Fruit fly (Drosophila melanogaster) whole organism, embryonic: ENCODE measurements around the gene CG34267.

Source experiments
- Asciz ChIP-seq: fragments of 200-800 bp; sonication (Bioruptor generic); optimal IDR thresholded peaks from 2 replicates; lab custom pipeline; 2017; ENCODE audit warnings: missing biosample characterization, mild to moderate bottlenecking, missing genetic modification characterization, missing genetic modification reagents
- B-H1 ChIP-seq: fragments of 200-800 bp; sonication (Bioruptor generic); IDR thresholded peaks from 3 replicates; pipeline ENCODE4 v1.3.6; 2022; ENCODE audit warnings: missing biosample characterization, missing genetic modification characterization
- C15 ChIP-seq: fragments of 200-800 bp; sonication (Bioruptor generic); IDR thresholded peaks from 3 replicates; pipeline ENCODE4 v1.3.6; 2022; ENCODE audit warnings: missing biosample characterization, missing genetic modification characterization
- CG10431 ChIP-seq: fragments of 200-800 bp; sonication (Bioruptor generic); optimal IDR thresholded peaks from 3 replicates; lab custom pipeline; 2018; ENCODE audit warnings: missing biosample characterization, mild to moderate bottlenecking, missing genetic modification characterization
- CG10979 ChIP-seq: fragments of 200-800 bp; sonication (Bioruptor generic); optimal IDR thresholded peaks from 2 replicates; lab custom pipeline; 2018; ENCODE audit warnings: missing biosample characterization, mild to moderate bottlenecking, missing genetic modification characterization, moderate library complexity
- CG11696 ChIP-seq: fragments of 200-800 bp; sonication (Bioruptor generic); IDR thresholded peaks from 2 replicates; pipeline ENCODE4 v1.3.6; 2022; ENCODE audit warnings: missing biosample characterization, missing genetic modification characterization
- CG12071 ChIP-seq: fragments of 200-800 bp; sonication (Bioruptor generic); optimal IDR thresholded peaks from 3 replicates; lab custom pipeline; 2018; ENCODE audit warnings: missing biosample characterization, mild to moderate bottlenecking, missing genetic modification characterization
- CG12391 ChIP-seq: fragments of 200-800 bp; sonication (Bioruptor generic); optimal IDR thresholded peaks from 3 replicates; lab custom pipeline; 2018; ENCODE audit warnings: missing biosample characterization, mild to moderate bottlenecking, missing genetic modification characterization, moderate library complexity
- CG14667 ChIP-seq: fragments of 200-800 bp; sonication (Bioruptor generic); IDR thresholded peaks from 2 replicates; pipeline ENCODE4 v1.3.6; 2022; ENCODE audit warnings: missing biosample characterization, missing genetic modification characterization
- CG15514 ChIP-seq: fragments of 200-800 bp; sonication (Bioruptor generic); optimal IDR thresholded peaks from 3 replicates; lab custom pipeline; 2017; ENCODE audit warnings: missing biosample characterization, missing genetic modification characterization, mild to moderate bottlenecking, moderate library complexity, missing genetic modification reagents
- CG1647 ChIP-seq: fragments of 200-800 bp; sonication (Bioruptor generic); optimal IDR thresholded peaks from 3 replicates; lab custom pipeline; 2016; ENCODE audit warnings: missing biosample characterization, missing genetic modification characterization
- CG2199 ChIP-seq: fragments of 200-800 bp; sonication (Bioruptor generic); IDR thresholded peaks from 3 replicates; pipeline ENCODE4 v1.3.6; 2022; ENCODE audit warnings: missing biosample characterization, missing genetic modification characterization
- CG31365 ChIP-seq: fragments of 200-800 bp; sonication (Bioruptor generic); optimal IDR thresholded peaks from 2 replicates; lab custom pipeline; 2018; ENCODE audit warnings: missing biosample characterization, mild to moderate bottlenecking, missing genetic modification characterization
- CG34376 ChIP-seq: fragments of 200-800 bp; sonication (Bioruptor generic); optimal IDR thresholded peaks from 2 replicates; lab custom pipeline; 2018; ENCODE audit warnings: missing biosample characterization, mild to moderate bottlenecking, missing genetic modification characterization
- CG4820 ChIP-seq: fragments of 200-800 bp; sonication (Bioruptor generic); optimal IDR thresholded peaks from 3 replicates; lab custom pipeline; 2016; ENCODE audit warnings: missing biosample characterization, missing genetic modification characterization
- CG5953 ChIP-seq: fragments of 200-800 bp; sonication (Bioruptor generic); IDR thresholded peaks from 2 replicates; pipeline ENCODE4 v1.3.6; 2022; ENCODE audit warnings: missing biosample characterization, missing genetic modification characterization
- CG6254 ChIP-seq: fragments of 200-800 bp; sonication (Bioruptor generic); optimal IDR thresholded peaks from 3 replicates; lab custom pipeline; 2017; ENCODE audit warnings: mild to moderate bottlenecking, missing biosample characterization, missing genetic modification reagents, missing genetic modification characterization
- CG7745 ChIP-seq: fragments of 200-800 bp; sonication (Bioruptor generic); optimal IDR thresholded peaks from 2 replicates; lab custom pipeline; 2018; ENCODE audit warnings: missing biosample characterization, mild to moderate bottlenecking, missing genetic modification characterization, moderate library complexity
- CG7786 ChIP-seq: fragments of 200-800 bp; sonication (Bioruptor generic); optimal IDR thresholded peaks from 2 replicates; lab custom pipeline; 2016; ENCODE audit warnings: missing biosample characterization, missing genetic modification characterization
- CG8359 ChIP-seq: fragments of 200-800 bp; sonication (Bioruptor generic); optimal IDR thresholded peaks from 2 replicates; lab custom pipeline; 2017; ENCODE audit warnings: missing biosample characterization, mild to moderate bottlenecking, missing genetic modification characterization, borderline replicate concordance
- CG8388 ChIP-seq: fragments of 200-800 bp; sonication (Bioruptor generic); optimal IDR thresholded peaks from 2 replicates; lab custom pipeline; 2019; ENCODE audit warnings: missing biosample characterization, mild to moderate bottlenecking, missing genetic modification characterization, moderate library complexity
- CG8924 ChIP-seq: fragments of 200-800 bp; optimal IDR thresholded peaks from 3 replicates; lab custom pipeline; 2019; ENCODE audit warnings: missing biosample characterization, mild to moderate bottlenecking, missing genetic modification characterization, moderate library complexity
- Dbx ChIP-seq: fragments of 200-800 bp; sonication (Bioruptor generic); IDR thresholded peaks from 3 replicates; pipeline ENCODE4 v1.3.6; 2022; ENCODE audit warnings: missing biosample characterization, missing genetic modification characterization
- E2f2 ChIP-seq: fragments of 200-800 bp; sonication (Bioruptor generic); IDR thresholded peaks from 2 replicates; pipeline ENCODE4 v1.3.6; 2022; ENCODE audit warnings: missing biosample characterization, missing genetic modification characterization
- HLH54F ChIP-seq: fragments of 200-800 bp; sonication (Bioruptor generic); optimal IDR thresholded peaks from 3 replicates; lab custom pipeline; 2016; ENCODE audit warnings: missing biosample characterization, missing genetic modification characterization
- Hey ChIP-seq: fragments of 200-800 bp; sonication (Bioruptor generic); optimal IDR thresholded peaks from 3 replicates; lab custom pipeline; 2018; ENCODE audit warnings: missing biosample characterization, mild to moderate bottlenecking, missing genetic modification characterization
- Meics ChIP-seq: fragments of 200-800 bp; sonication (Bioruptor generic); optimal IDR thresholded peaks from 2 replicates; lab custom pipeline; 2017; ENCODE audit warnings: missing biosample characterization, mild to moderate bottlenecking, missing genetic modification characterization
- Opbp ChIP-seq: fragments of 200-800 bp; sonication (Bioruptor generic); IDR thresholded peaks from 3 replicates; pipeline ENCODE4 v1.3.6; 2022; ENCODE audit warnings: missing biosample characterization, missing genetic modification characterization; ENCODE audit not compliant: partially characterized antibody
- Pdp1 ChIP-seq, 2 experiments: fragments of 200-800 bp; sonication (Bioruptor generic); optimal IDR thresholded peaks; 3 replicates each; lab custom pipeline; 2016; ENCODE audit warnings: missing biosample characterization in 2 of 2, missing genetic modification characterization in 2 of 2, mild to moderate bottlenecking in 1 of 2, moderate library complexity in 1 of 2
- Rfx ChIP-seq: fragments of 200-800 bp; sonication (Bioruptor generic); IDR thresholded peaks from 2 replicates; pipeline ENCODE4 v1.3.6; 2022; ENCODE audit warnings: missing biosample characterization, missing genetic modification characterization
- Taf1 ChIP-seq: fragments of 200-800 bp; sonication (Bioruptor generic); IDR thresholded peaks from 2 replicates; pipeline ENCODE4 v1.3.6; 2022; ENCODE audit warnings: missing biosample characterization, missing genetic modification characterization
- Xbp1 ChIP-seq: fragments of 200-800 bp; sonication (Bioruptor generic); optimal IDR thresholded peaks from 3 replicates; lab custom pipeline; 2016; ENCODE audit warnings: missing biosample characterization, mild to moderate bottlenecking, missing genetic modification characterization
- chinmo ChIP-seq: fragments of 200-800 bp; sonication (Bioruptor generic); IDR thresholded peaks from 4 replicates; pipeline ENCODE4 v1.3.6; 2022; ENCODE audit warnings: missing biosample characterization, missing genetic modification characterization; ENCODE audit not compliant: partially characterized antibody
- eyg ChIP-seq: fragments of 200-800 bp; sonication (Bioruptor generic); optimal IDR thresholded peaks from 3 replicates; lab custom pipeline; 2016; ENCODE audit warnings: missing biosample characterization, missing genetic modification characterization
- fd102C ChIP-seq: fragments of 200-800 bp; sonication (Bioruptor generic); optimal IDR thresholded peaks from 2 replicates; lab custom pipeline; 2018; ENCODE audit warnings: missing biosample characterization, mild to moderate bottlenecking, missing genetic modification characterization, moderate library complexity
- fu2 ChIP-seq: fragments of 200-800 bp; sonication (Bioruptor generic); optimal IDR thresholded peaks from 2 replicates; lab custom pipeline; 2016; ENCODE audit warnings: missing biosample characterization, missing genetic modification characterization
- hb ChIP-seq: fragments of 200-800 bp; sonication (Bioruptor generic); IDR thresholded peaks from 3 replicates; pipeline ENCODE4 v1.3.6; 2022; ENCODE audit warnings: missing biosample characterization, missing genetic modification characterization; ENCODE audit not compliant: partially characterized antibody
- nerfin-1 ChIP-seq: fragments of 200-800 bp; sonication (Bioruptor generic); optimal IDR thresholded peaks from 3 replicates; lab custom pipeline; 2019; ENCODE audit warnings: missing biosample characterization, mild to moderate bottlenecking, missing genetic modification characterization, moderate library complexity
- nerfin-2 ChIP-seq: fragments of 200-800 bp; sonication (Bioruptor generic); IDR thresholded peaks from 2 replicates; pipeline ENCODE4 v1.3.6; 2022; ENCODE audit warnings: missing biosample characterization, missing genetic modification characterization; ENCODE audit not compliant: partially characterized antibody
- nom ChIP-seq: fragments of 200-800 bp; sonication (Bioruptor generic); optimal IDR thresholded peaks from 2 replicates; lab custom pipeline; 2017; ENCODE audit warnings: missing biosample characterization, missing genetic modification characterization, mild to moderate bottlenecking, moderate library complexity, missing genetic modification reagents
- pfk ChIP-seq: fragments of 200-800 bp; sonication (Bioruptor generic); optimal IDR thresholded peaks from 2 replicates; lab custom pipeline; 2018; ENCODE audit warnings: missing biosample characterization, mild to moderate bottlenecking, missing genetic modification characterization, moderate library complexity
- pros ChIP-seq: fragments of 200-800 bp; sonication (Bioruptor generic); optimal IDR thresholded peaks from 3 replicates; lab custom pipeline; 2019; ENCODE audit warnings: missing biosample characterization, mild to moderate bottlenecking, missing genetic modification characterization, moderate library complexity
- slbo ChIP-seq: fragments of 200-800 bp; sonication (Bioruptor generic); IDR thresholded peaks from 2 replicates; pipeline ENCODE4 v1.3.6; 2022; ENCODE audit warnings: missing biosample characterization, missing genetic modification characterization
- sqz ChIP-seq: fragments of 200-800 bp; sonication (Bioruptor generic); optimal IDR thresholded peaks from 3 replicates; lab custom pipeline; 2018; ENCODE audit warnings: missing biosample characterization, mild to moderate bottlenecking, missing genetic modification characterization
- stwl ChIP-seq: fragments of 200-800 bp; sonication (Bioruptor generic); optimal IDR thresholded peaks from 3 replicates; lab custom pipeline; 2018; ENCODE audit warnings: missing biosample characterization, mild to moderate bottlenecking, missing genetic modification characterization, moderate library complexity
- tll ChIP-seq, 2 experiments: fragments of 200-800 bp in 1 of 2; fragments of >200 bp in 1 of 2; sonication (Bioruptor generic) in 1 of 2; optimal IDR thresholded peaks; 2 replicates each; lab custom pipeline; 2017 to 2019; ENCODE audit warnings: missing biosample characterization in 2 of 2, missing genetic modification characterization in 2 of 2, mild to moderate bottlenecking in 1 of 2, moderate library complexity in 1 of 2

CG34267 gene

dm6 chr3L:489922-490807 lies 10.1 kb downstream of the CG34267 start (continued):
- TF ChIP-seq CG12391 (tag; lab: Kevin White, UChicago) (no peak), Dbx (GFP tag; lab: Robert Waterston, UW) (no peak; the same call in 2 of the 3 replicates), CG12071 (peak; percentile 12), nerfin-2 (GFP tag; lab: Robert Waterston, UW) (no peak), CG4820 (GFP tag; lab: Kevin White, UChicago) (no peak), B-H1 (GFP tag; lab: Robert Waterston, UW) (no peak), tll (GFP tag; optimal IDR thresholded peaks at IDR 0.05; lab: Kevin White, UChicago) (peak in 1 of 2 experiments; percentile 42), fd102C (GFP tag; lab: Kevin White, UChicago) (peak; percentile 23), C15 (GFP tag; lab: Robert Waterston, UW) (no peak), hb (GFP tag; lab: Robert Waterston, UW) (no peak), nerfin-1 (peak; percentile 82), chinmo (GFP tag; lab: Robert Waterston, UW) (peak; percentile 89; the same call in 2 of the 4 replicates), CG6254 (GFP tag; lab: Kevin White, UChicago) (peak; percentile 1), pfk (GFP tag; lab: Kevin White, UChicago) (peak; percentile 17), CG1647 (GFP tag; lab: Kevin White, UChicago) (no peak), CG11696 (GFP tag; lab: Robert Waterston, UW) (no peak), CG15514 (GFP tag; lab: Kevin White, UChicago) (peak; percentile 90), CG10979 (tag; lab: Kevin White, UChicago) (peak; percentile 18), Opbp (GFP tag; lab: Robert Waterston, UW) (0 out of 3 replicates have a peak, but pooled peaks have one; percentile 39), CG10431 (no peak), CG8359 (GFP tag; lab: Kevin White, UChicago) (peak; percentile 1), Taf1 (no peak), CG14667 (GFP tag; lab: Robert Waterston, UW) (no peak), eyg (no peak), CG2199 (GFP tag; lab: Robert Waterston, UW) (peak; percentile 36; the same call in 1 of the 3 replicates), Xbp1 (GFP tag; lab: Kevin White, UChicago) (no peak), Hey (tag; lab: Kevin White, UChicago) (no peak), CG8924 (peak; percentile 46), Pdp1 (GFP tag; optimal IDR thresholded peaks at IDR 0.05; lab: Kevin White, UChicago) (no peak), sqz (GFP tag; lab: Kevin White, UChicago) (peak; percentile 61), CG7786 (GFP tag; lab: Kevin White, UChicago) (no peak), fu2 (GFP tag; lab: Kevin White, UChicago) (no peak), Asciz (GFP tag; lab: Kevin White, UChicago) (no peak), Rfx (GFP tag; lab: Robert Waterston, UW) (peak; percentile 16; the same call in 1 of the 2 replicates), CG7745 (no peak), CG8388 (GFP tag; lab: Kevin White, UChicago) (peak; percentile 91), HLH54F (GFP tag; lab: Kevin White, UChicago) (no peak), CG31365 (tag; lab: Kevin White, UChicago) (peak; percentile 6), E2f2 (GFP tag; lab: Robert Waterston, UW) (0 out of 2 replicates have a peak, but pooled peaks have one; percentile 12), Meics (GFP tag; lab: Kevin White, UChicago) (no peak), nom (GFP tag; lab: Kevin White, UChicago) (peak; percentile 25), slbo (GFP tag; lab: Robert Waterston, UW) (0 out of 2 replicates have a peak, but pooled peaks have one; percentile 7), stwl (tag; lab: Kevin White, UChicago) (no peak), pros (GFP tag; lab: Kevin White, UChicago) (peak; percentile 43), CG34376 (GFP tag; lab: Kevin White, UChicago) (peak; percentile 45), CG5953 (GFP tag; lab: Robert Waterston, UW) (0 out of 2 replicates have a peak, but pooled peaks have one; percentile 25)
